Worm (Caenorhabditis elegans) whole organism, L2 larva: ENCODE results near the gene unc-51.

ENCODE experiments used
- C34F6.9 ChIP-seq: fragments of 150-350 bp; optimal IDR thresholded peaks from 2 replicates; lab custom pipeline; 2014; ENCODE audit warnings: missing biosample characterization, missing genetic modification characterization
- F13H6.1 ChIP-seq: sonication (generic microtip); optimal IDR thresholded peaks from 2 replicates; lab custom pipeline; 2016; ENCODE audit warnings: missing genetic modification characterization, missing compliant biosample characterization
- Y55F3AM.14 ChIP-seq: fragments of 200-800 bp; sonication (Bioruptor generic); optimal IDR thresholded peaks from 2 replicates; lab custom pipeline; 2018; ENCODE audit warnings: mild to moderate bottlenecking, missing genetic modification characterization, missing compliant biosample characterization
- ZK546.5 ChIP-seq: sonication (generic microtip); optimal IDR thresholded peaks from 2 replicates; lab custom pipeline; 2017; ENCODE audit warnings: missing biosample characterization, missing genetic modification characterization
- blmp-1 ChIP-seq: sonication (generic microtip); optimal IDR thresholded peaks from 2 replicates; lab custom pipeline; 2017; ENCODE audit warnings: missing genetic modification characterization, mild to moderate bottlenecking, missing compliant biosample characterization, antibody characterized with exemption, moderate library complexity; ENCODE audit not compliant: insufficient read depth
- crh-2 ChIP-seq: sonication (generic microtip); optimal IDR thresholded peaks from 2 replicates; lab custom pipeline; 2017; ENCODE audit warnings: missing biosample characterization, missing genetic modification characterization
- dmd-4 ChIP-seq: sonication (generic microtip); optimal IDR thresholded peaks from 2 replicates; lab custom pipeline; 2017; ENCODE audit warnings: missing biosample characterization, missing genetic modification characterization
- egl-27 ChIP-seq: sonication (generic microtip); optimal IDR thresholded peaks from 3 replicates; lab custom pipeline; 2017; ENCODE audit warnings: missing biosample characterization, missing genetic modification reagents, missing genetic modification characterization
- elt-3 ChIP-seq: sonication (generic microtip); optimal IDR thresholded peaks from 2 replicates; lab custom pipeline; 2017; ENCODE audit warnings: missing biosample characterization, missing genetic modification characterization
- fos-1 ChIP-seq: fragments of 150-350 bp; optimal IDR thresholded peaks from 2 replicates; lab custom pipeline; 2014; ENCODE audit warnings: missing biosample characterization, missing genetic modification characterization
- gmeb-1 ChIP-seq: fragments of 150-350 bp; optimal IDR thresholded peaks from 2 replicates; lab custom pipeline; 2014; ENCODE audit warnings: missing biosample characterization, missing genetic modification characterization
- lin-39 ChIP-seq: fragments of 150-350 bp; optimal IDR thresholded peaks from 2 replicates; lab custom pipeline; 2014; ENCODE audit warnings: missing biosample characterization, missing genetic modification reagents, missing genetic modification characterization
- lsy-2 ChIP-seq, 2 experiments: fragments of 150-350 bp in 1 of 2; sonication (generic microtip) in 1 of 2; optimal IDR thresholded peaks; 2 replicates each; lab custom pipeline; 2014 to 2017; ENCODE audit warnings: missing biosample characterization in 2 of 2, missing genetic modification characterization in 2 of 2
- mab-5 ChIP-seq: fragments of 150-350 bp; optimal IDR thresholded peaks from 2 replicates; lab custom pipeline; 2014; ENCODE audit warnings: missing biosample characterization, missing genetic modification characterization
- mbf-1 ChIP-seq: sonication (generic microtip); optimal IDR thresholded peaks from 2 replicates; lab custom pipeline; 2017; ENCODE audit warnings: missing biosample characterization, missing genetic modification characterization
- mdl-1 ChIP-seq, 2 experiments: fragments of 150-350 bp in 1 of 2; sonication (generic microtip) in 1 of 2; optimal IDR thresholded peaks; 2 replicates each; lab custom pipeline; 2017; ENCODE audit warnings: missing biosample characterization in 2 of 2, missing genetic modification characterization in 2 of 2
- nhr-10 ChIP-seq: sonication (generic microtip); optimal IDR thresholded peaks from 2 replicates; lab custom pipeline; 2017; ENCODE audit warnings: missing biosample characterization, missing genetic modification characterization
- nhr-11 ChIP-seq: fragments of 150-350 bp; optimal IDR thresholded peaks from 2 replicates; lab custom pipeline; 2014; ENCODE audit warnings: missing biosample characterization, missing genetic modification characterization
- nhr-12 ChIP-seq: fragments of 150-350 bp; optimal IDR thresholded peaks from 2 replicates; lab custom pipeline; 2014; ENCODE audit warnings: missing biosample characterization, missing genetic modification characterization
- nhr-21 ChIP-seq: fragments of 150-350 bp; optimal IDR thresholded peaks from 2 replicates; lab custom pipeline; 2014; ENCODE audit warnings: missing biosample characterization, missing genetic modification characterization
- nhr-23 ChIP-seq: fragments of 150-350 bp; optimal IDR thresholded peaks from 2 replicates; lab custom pipeline; 2014; ENCODE audit warnings: missing biosample characterization, missing genetic modification reagents, missing genetic modification characterization
- nhr-237 ChIP-seq: fragments of 150-350 bp; optimal IDR thresholded peaks from 2 replicates; lab custom pipeline; 2014; ENCODE audit warnings: missing biosample characterization, missing genetic modification characterization
- nhr-6 ChIP-seq: fragments of 150-350 bp; optimal IDR thresholded peaks from 2 replicates; lab custom pipeline; 2014; ENCODE audit warnings: missing biosample characterization, missing genetic modification characterization
- nhr-77 ChIP-seq: fragments of 150-350 bp; optimal IDR thresholded peaks from 2 replicates; lab custom pipeline; 2014; ENCODE audit warnings: missing biosample characterization, missing genetic modification characterization
- peb-1 ChIP-seq: fragments of 150-350 bp; optimal IDR thresholded peaks from 2 replicates; lab custom pipeline; 2014; ENCODE audit warnings: missing biosample characterization, missing genetic modification characterization
- skn-1 ChIP-seq: sonication (generic microtip); optimal IDR thresholded peaks from 2 replicates; lab custom pipeline; 2017; ENCODE audit warnings: missing biosample characterization, missing genetic modification characterization
- snpc-4 ChIP-seq: fragments of 150-350 bp; optimal IDR thresholded peaks from 2 replicates; lab custom pipeline; 2014; ENCODE audit warnings: missing biosample characterization, missing genetic modification characterization
- unc-39 ChIP-seq: fragments of 150-350 bp; optimal IDR thresholded peaks from 2 replicates; lab custom pipeline; 2014; ENCODE audit warnings: missing biosample characterization, missing genetic modification characterization
- unc-55 ChIP-seq: fragments of 150-350 bp; sonication (generic microtip); optimal IDR thresholded peaks from 3 replicates; lab custom pipeline; 2014; ENCODE audit warnings: missing biosample characterization, missing genetic modification reagents, missing genetic modification characterization
- unc-62 ChIP-seq: fragments of 150-350 bp; optimal IDR thresholded peaks from 2 replicates; lab custom pipeline; 2014; ENCODE audit warnings: missing biosample characterization, missing genetic modification reagents, missing genetic modification characterization
- zag-1 ChIP-seq: fragments of 150-350 bp; optimal IDR thresholded peaks from 2 replicates; lab custom pipeline; 2014; ENCODE audit warnings: missing biosample characterization, missing genetic modification characterization
- ztf-1 ChIP-seq: fragments of 200-800 bp; sonication (Bioruptor generic); conservative IDR thresholded peaks from 2 replicates; pipeline ENCODE4 v1.3.6; 2022; ENCODE audit warnings: missing genetic modification characterization, missing compliant biosample characterization
- ztf-11 ChIP-seq: sonication (generic microtip); optimal IDR thresholded peaks from 2 replicates; lab custom pipeline; 2017; ENCODE audit warnings: missing biosample characterization, missing genetic modification characterization

Gene unc-51

DNA sequence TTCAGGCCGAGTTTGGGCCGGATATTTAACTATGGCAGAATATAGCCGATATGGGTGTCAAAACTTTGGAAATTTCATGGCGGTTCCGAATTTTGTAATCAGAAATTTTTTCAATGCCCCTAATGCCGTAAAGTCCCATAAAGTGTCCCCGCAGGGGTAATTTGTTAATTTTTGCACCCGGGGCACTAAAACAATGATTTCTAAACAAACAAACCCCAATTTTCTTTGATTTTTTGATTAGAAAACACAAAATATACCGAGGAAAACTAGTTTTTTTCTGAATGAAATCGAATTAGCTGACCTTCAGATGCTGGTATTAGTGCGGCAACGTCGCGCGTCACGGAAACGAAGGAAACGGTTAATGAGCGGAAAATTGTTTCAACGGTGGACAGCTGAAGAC, 30.6 kb upstream of the unc-51 start:
- TF ChIP-seq peb-1 (tag; lab: Kevin White, UChicago): no peak
- TF ChIP-seq unc-62 (GFP tag; lab: Kevin White, UChicago): no peak
- no peak for TF ChIP-seq mab-5
- no peak for TF ChIP-seq nhr-12 (tag; lab: Kevin White, UChicago)
- TF ChIP-seq ztf-11: no peak
- no peak for TF ChIP-seq ZK546.5
- TF ChIP-seq fos-1 (tag; lab: Kevin White, UChicago): no peak
- TF ChIP-seq unc-55 (GFP tag; lab: Kevin White, UChicago): no peak
- TF ChIP-seq nhr-6 (tag; lab: Kevin White, UChicago): no peak
- no peak for TF ChIP-seq mbf-1
- no peak for TF ChIP-seq nhr-10 (tag; lab: Kevin White, UChicago)
- no peak for TF ChIP-seq lin-39 (tag; lab: Kevin White, UChicago)
- TF ChIP-seq nhr-21 (tag; lab: Kevin White, UChicago): no peak
- no peak for TF ChIP-seq F13H6.1 (tag; lab: Kevin White, UChicago)
- TF ChIP-seq mdl-1 (tag; optimal IDR thresholded peaks at IDR 0.05; lab: Kevin White, UChicago): no peak
- no peak for TF ChIP-seq snpc-4 (tag; lab: Kevin White, UChicago)
- no peak for TF ChIP-seq C34F6.9 (tag; lab: Kevin White, UChicago)
- TF ChIP-seq crh-2 (tag; lab: Kevin White, UChicago): no peak
- no peak for TF ChIP-seq unc-39 (tag; lab: Kevin White, UChicago)

DNA sequence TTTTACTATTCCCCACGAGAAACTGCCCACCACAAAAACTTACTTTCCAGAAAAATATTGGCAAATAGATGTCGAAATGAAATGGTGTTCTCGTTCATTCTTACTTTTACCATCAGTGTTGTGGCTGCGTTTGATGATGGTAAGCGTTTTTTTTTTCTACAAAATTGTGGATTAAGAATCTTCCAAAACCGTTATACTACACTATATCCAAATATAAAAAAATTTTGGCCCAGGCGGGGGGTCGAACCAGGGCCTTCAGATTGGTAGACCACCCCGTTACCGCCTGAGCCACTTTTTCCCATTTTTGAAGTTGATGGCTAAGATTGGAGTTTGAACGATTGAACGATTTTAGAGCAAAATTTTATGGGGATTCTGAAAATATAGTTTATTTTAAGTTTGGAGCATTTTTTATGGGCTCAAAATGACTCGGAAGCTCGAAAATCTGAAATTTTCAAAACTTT, 18.7 kb upstream of the unc-51 start, which contains the start of gene lgc-55:
Gene lgc-55, plus strand, starts transcription at position 51 of the 461 bp plus-strand sequence.
- TF ChIP-seq nhr-11 (tag; lab: Kevin White, UChicago): no peak
- no peak for TF ChIP-seq lsy-2 (tag; optimal IDR thresholded peaks at IDR 0.05; lab: Kevin White, UChicago)
- TF ChIP-seq nhr-77 (tag; lab: Kevin White, UChicago): no peak
- TF ChIP-seq nhr-237: no peak
- no peak for TF ChIP-seq ztf-1 (GFP tag; lab: Robert Waterston, UW)
- no peak for TF ChIP-seq egl-27 (tag; lab: Kevin White, UChicago)
- TF ChIP-seq zag-1 (tag; lab: Kevin White, UChicago): no peak
- no peak for TF ChIP-seq snpc-4 (tag; lab: Kevin White, UChicago)
- TF ChIP-seq nhr-21 (tag; lab: Kevin White, UChicago): no peak
- no peak for TF ChIP-seq skn-1 (tag; lab: Kevin White, UChicago)
- no peak for TF ChIP-seq fos-1 (tag; lab: Kevin White, UChicago)

DNA sequence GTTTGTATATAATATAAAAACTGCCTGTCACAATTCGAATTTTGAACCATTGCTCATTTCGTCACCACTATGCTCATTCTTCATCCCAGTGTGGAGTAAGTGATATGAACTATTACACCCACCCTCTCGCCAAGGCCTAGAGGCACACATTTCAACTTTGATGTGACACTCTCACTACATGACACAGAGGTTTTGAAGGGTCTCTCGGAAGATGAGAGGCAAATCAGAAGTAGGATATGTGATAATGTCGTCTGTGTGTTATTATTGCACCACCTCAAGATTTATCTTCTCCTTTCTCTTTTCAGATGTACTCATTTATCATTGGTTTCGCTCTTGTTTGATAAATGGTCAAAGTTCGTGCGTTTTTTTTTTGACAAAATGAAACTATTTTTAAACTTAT, 17.1 kb upstream of the unc-51 start:
- no peak for TF ChIP-seq gmeb-1
- no peak for TF ChIP-seq unc-55 (GFP tag; lab: Kevin White, UChicago)
- TF ChIP-seq egl-27 (tag; lab: Kevin White, UChicago): no peak
- no peak for TF ChIP-seq unc-39 (tag; lab: Kevin White, UChicago)

DNA sequence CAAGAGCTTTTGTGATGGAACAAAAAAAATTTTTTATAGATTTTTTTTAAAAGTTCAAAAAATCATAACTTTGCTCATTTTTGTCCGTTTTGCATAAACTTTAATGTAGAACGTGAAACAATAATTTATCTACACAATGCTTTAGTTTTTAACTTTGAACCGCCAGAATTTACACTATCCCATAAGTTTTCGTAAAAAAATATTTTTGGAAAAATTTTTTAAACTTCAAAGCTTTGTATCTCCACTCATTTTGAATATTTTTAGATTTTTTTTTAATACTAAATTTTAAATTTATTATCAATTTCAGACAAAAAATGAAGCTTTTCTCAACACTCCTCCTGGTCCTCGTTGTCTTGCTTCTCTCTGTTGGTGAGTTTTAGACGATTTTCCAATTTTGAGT, 7.4 kb upstream of the unc-51 start, which contains the start of gene Y60A3A.21:
Gene Y60A3A.21, plus strand, starts transcription at position 301 of the 400 bp plus-strand sequence.
- TF ChIP-seq C34F6.9 (tag; lab: Kevin White, UChicago) (no peak), ztf-1 (GFP tag; lab: Robert Waterston, UW) (no peak)

DNA sequence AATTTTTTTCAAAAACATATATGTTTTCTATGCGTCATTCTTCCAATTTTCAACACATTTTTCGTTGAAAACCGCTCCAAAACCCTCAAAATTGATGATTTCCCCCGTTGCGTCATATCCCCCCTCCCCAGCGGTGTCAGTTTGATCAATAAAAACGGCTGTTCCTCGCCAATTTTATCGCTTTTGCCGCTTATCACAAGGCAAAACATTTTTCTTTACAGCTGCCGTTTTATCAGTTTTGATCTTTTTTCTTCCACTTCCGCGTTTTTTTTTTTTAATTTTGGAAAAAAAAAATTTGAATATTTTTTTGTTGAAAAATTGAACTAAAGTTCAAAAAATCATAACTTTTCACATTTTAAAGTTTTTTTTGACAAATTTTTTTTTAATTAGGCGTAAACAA, 6.9 kb upstream of the unc-51 start:
- TF ChIP-seq fos-1 (tag; lab: Kevin White, UChicago): peak; percentile 50
- TF ChIP-seq elt-3 (tag; lab: Kevin White, UChicago): no peak
- TF ChIP-seq Y55F3AM.14 (GFP tag; lab: Kevin White, UChicago): no peak
- TF ChIP-seq blmp-1 (tag; lab: Kevin White, UChicago): no peak

DNA sequence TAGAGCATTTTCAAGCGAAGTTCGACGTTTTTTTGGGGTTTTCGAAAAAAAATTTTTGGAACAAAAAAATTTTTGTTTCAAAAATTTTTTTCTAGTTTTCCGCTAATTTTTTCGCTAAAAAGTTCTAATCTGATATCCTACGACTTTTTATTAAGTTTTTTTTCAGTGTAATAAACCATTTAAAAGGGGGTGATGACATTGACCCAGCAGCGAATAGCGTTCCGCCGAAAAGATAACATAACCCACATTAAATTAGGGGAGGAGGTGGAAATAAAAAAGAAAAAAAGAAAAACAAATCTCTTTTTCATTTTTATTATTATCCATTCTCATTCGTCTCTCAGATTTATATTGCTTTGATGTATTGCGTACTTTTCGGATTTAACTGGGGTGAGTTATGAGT, 3.2 kb upstream of the unc-51 start, which contains the start of gene Y60A3A.23:
Gene Y60A3A.23, plus strand, starts transcription at position 301 of the 400 bp plus-strand sequence.
- TF ChIP-seq nhr-77 (tag; lab: Kevin White, UChicago) (no peak), lin-39 (tag; lab: Kevin White, UChicago) (no peak), skn-1 (tag; lab: Kevin White, UChicago) (no peak), dmd-4 (tag; lab: Kevin White, UChicago) (no peak), nhr-23 (tag; lab: Kevin White, UChicago) (no peak)
